Worm (Caenorhabditis elegans) whole organism, midembryonic: ENCODE data around the gene D1025.10.

Source experiments
- T22C8.4 ChIP-seq: fragments of 200-800 bp; sonication (Bioruptor generic); IDR thresholded peaks from 2 replicates; pipeline ENCODE4 v1.3.6; 2022; ENCODE audit warnings: missing genetic modification characterization, missing compliant biosample characterization
- cog-1 ChIP-seq: sonication (generic microtip); optimal IDR thresholded peaks from 2 replicates; lab custom pipeline; 2016; ENCODE audit warnings: missing genetic modification characterization, missing compliant biosample characterization
- flt-1 ChIP-seq: fragments of 200-800 bp; sonication (Bioruptor generic); IDR thresholded peaks from 2 replicates; pipeline ENCODE4 v1.3.6; 2022; ENCODE audit warnings: missing genetic modification characterization, missing compliant biosample characterization
- klf-2 ChIP-seq: fragments of 200-800 bp; sonication (Bioruptor generic); conservative IDR thresholded peaks from 2 replicates; pipeline ENCODE4 v1.3.6; 2022; ENCODE audit warnings: missing genetic modification reagents, missing genetic modification characterization, missing compliant biosample characterization
- med-1 ChIP-seq: sonication (generic microtip); optimal IDR thresholded peaks from 2 replicates; lab custom pipeline; 2017; ENCODE audit warnings: missing genetic modification characterization, mild to moderate bottlenecking, missing compliant biosample characterization, antibody characterized with exemption, missing genetic modification reagents; ENCODE audit not compliant: insufficient read depth
- ref-1 ChIP-seq: fragments of 200-800 bp; sonication (Bioruptor generic); conservative IDR thresholded peaks from 2 replicates; pipeline ENCODE4 v1.3.6; 2022; ENCODE audit warnings: missing genetic modification reagents, missing genetic modification characterization, missing compliant biosample characterization
- tab-1 ChIP-seq: fragments of 200-800 bp; sonication (Bioruptor generic); IDR thresholded peaks from 2 replicates; pipeline ENCODE4 v1.3.6; 2022; ENCODE audit warnings: missing genetic modification characterization, missing compliant biosample characterization
- ztf-23 ChIP-seq: fragments of 200-800 bp; sonication (Bioruptor generic); IDR thresholded peaks from 2 replicates; pipeline ENCODE4 v1.3.6; 2022; ENCODE audit warnings: missing genetic modification reagents, missing genetic modification characterization, missing compliant biosample characterization
- ztf-29 ChIP-seq: fragments of 200-800 bp; sonication (Bioruptor generic); IDR thresholded peaks from 2 replicates; pipeline ENCODE4 v1.3.6; 2022; ENCODE audit warnings: missing genetic modification reagents, missing genetic modification characterization, missing compliant biosample characterization

The D1025.10 gene

DNA sequence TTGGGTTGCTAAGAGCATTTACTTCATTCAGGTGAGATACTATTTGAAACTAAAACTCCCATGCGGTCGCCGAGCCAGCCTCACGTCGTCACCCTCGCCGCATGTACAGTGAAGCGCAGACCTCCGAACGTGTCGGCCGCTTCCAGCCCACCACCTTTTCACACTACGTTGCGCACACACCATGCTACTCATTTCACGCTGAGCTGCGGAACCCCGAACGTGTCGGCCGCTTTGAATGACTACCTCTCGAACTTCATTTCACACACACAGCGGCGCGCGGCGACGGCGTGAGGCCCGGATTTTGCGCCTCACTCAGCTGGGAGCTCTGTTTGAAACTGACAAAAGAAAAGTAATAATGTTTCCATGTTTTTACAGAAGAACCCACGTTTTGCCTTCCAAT, 35.0 kb upstream of the D1025.10 start:
- TF ChIP-seq ztf-29 (GFP tag; lab: Robert Waterston, UW) (no peak), flt-1 (no peak), ref-1 (GFP tag; lab: Robert Waterston, UW) (no peak), cog-1 (tag; lab: Kevin White, UChicago) (no peak), tab-1 (GFP tag; lab: Robert Waterston, UW) (no peak), klf-2 (GFP tag; lab: Robert Waterston, UW) (no peak), T22C8.4 (GFP tag; lab: Robert Waterston, UW) (no peak)

- no peak for TF ChIP-seq klf-2 (GFP tag; lab: Robert Waterston, UW)
- TF ChIP-seq ref-1 (GFP tag; lab: Robert Waterston, UW) = no peak
- TF ChIP-seq T22C8.4 (GFP tag; lab: Robert Waterston, UW) = no peak
- no peak for TF ChIP-seq cog-1 (tag; lab: Kevin White, UChicago)
- TF ChIP-seq ztf-29 (GFP tag; lab: Robert Waterston, UW) = no peak
- TF ChIP-seq med-1 (GFP tag; lab: Kevin White, UChicago) = no peak
- TF ChIP-seq ztf-23 = no peak
- no peak for TF ChIP-seq tab-1 (GFP tag; lab: Robert Waterston, UW)
- TF ChIP-seq flt-1 = no peak
Measured at ce11 chrX:14484827-14485226, 31.8 kb upstream of the D1025.10 start, which contains the start of gene M163.8. TSS of gene M163.8 (plus strand) at chrX:14485127.

DNA sequence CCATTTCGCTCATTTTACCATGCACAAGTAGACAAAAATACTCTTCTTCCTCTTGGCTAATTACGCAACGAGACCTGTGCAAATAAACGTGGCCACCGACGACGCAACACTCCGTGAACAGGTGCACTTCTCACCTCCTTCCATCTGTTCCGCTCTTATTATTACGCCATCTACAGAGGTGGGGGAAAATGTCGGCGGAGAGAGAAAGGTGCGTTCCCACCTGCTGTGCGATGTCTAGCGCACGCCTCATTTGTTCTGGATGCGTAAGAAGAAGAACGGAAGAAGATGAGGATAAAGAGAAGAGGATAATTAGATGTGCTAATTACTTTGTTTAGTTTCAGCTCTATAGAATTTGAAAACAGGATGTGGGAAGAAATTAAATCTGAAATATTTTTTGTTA, 30.2 kb upstream of the D1025.10 start:
- TF ChIP-seq flt-1 = peak; percentile 70; the same call in 1 of the 2 replicates
- no peak for TF ChIP-seq klf-2 (GFP tag; lab: Robert Waterston, UW)
- TF ChIP-seq cog-1 (tag; lab: Kevin White, UChicago) = peak; percentile 17

- no peak for TF ChIP-seq ref-1 (GFP tag; lab: Robert Waterston, UW)
- no peak for TF ChIP-seq cog-1 (tag; lab: Kevin White, UChicago)
- TF ChIP-seq T22C8.4 (GFP tag; lab: Robert Waterston, UW) = no peak
- no peak for TF ChIP-seq med-1 (GFP tag; lab: Kevin White, UChicago)
Measured at ce11 chrX:14487333-14487732, 29.3 kb upstream of the D1025.10 start.

ce11 chrX:14487832-14488231, 28.8 kb upstream of the D1025.10 start:
- no peak for TF ChIP-seq ztf-23
- TF ChIP-seq klf-2 (GFP tag; lab: Robert Waterston, UW) = no peak
- TF ChIP-seq flt-1 = no peak
- no peak for TF ChIP-seq ref-1 (GFP tag; lab: Robert Waterston, UW)
- no peak for TF ChIP-seq cog-1 (tag; lab: Kevin White, UChicago)
- no peak for TF ChIP-seq tab-1 (GFP tag; lab: Robert Waterston, UW)
- no peak for TF ChIP-seq med-1 (GFP tag; lab: Kevin White, UChicago)
- TF ChIP-seq ztf-29 (GFP tag; lab: Robert Waterston, UW) = no peak
- TF ChIP-seq T22C8.4 (GFP tag; lab: Robert Waterston, UW) = no peak

- TF ChIP-seq med-1 (GFP tag; lab: Kevin White, UChicago) (no peak), ref-1 (GFP tag; lab: Robert Waterston, UW) (no peak), klf-2 (GFP tag; lab: Robert Waterston, UW) (peak; percentile 47; the same call in 1 of the 2 replicates), flt-1 (peak; percentile 83), cog-1 (tag; lab: Kevin White, UChicago) (peak; percentile 72), T22C8.4 (GFP tag; lab: Robert Waterston, UW) (0 out of 2 replicates have a peak, but pooled peaks have one; percentile 36), tab-1 (GFP tag; lab: Robert Waterston, UW) (peak; percentile 45; the same call in 1 of the 2 replicates), ztf-23 (peak; percentile 71; the same call in 1 of the 2 replicates)
Measured at ce11 chrX:14489945-14490344, 26.7 kb upstream of the D1025.10 start, which contains the start of gene his-24. TSS of gene his-24 (plus strand) at chrX:14490094.

DNA sequence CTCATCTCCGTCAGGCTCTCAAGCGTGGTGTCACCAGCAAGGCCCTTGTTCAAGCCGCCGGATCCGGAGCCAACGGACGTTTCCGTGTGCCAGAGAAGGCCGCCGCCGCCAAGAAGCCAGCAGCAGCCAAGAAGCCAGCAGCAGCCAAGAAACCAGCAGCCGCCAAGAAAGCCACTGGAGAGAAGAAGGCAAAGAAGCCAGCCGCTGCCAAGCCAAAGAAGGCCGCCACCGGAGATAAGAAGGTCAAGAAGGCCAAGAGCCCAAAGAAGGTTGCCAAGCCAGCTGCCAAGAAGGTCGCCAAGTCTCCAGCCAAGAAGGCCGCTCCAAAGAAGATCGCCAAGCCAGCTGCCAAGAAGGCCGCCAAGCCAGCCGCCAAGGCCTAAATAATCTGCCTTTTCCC, 26.2 kb upstream of the D1025.10 start:
- TF ChIP-seq ztf-23 (0 out of 2 replicates have a peak, but pooled peaks have one; percentile 8), ref-1 (GFP tag; lab: Robert Waterston, UW) (no peak)

- TF ChIP-seq tab-1 (GFP tag; lab: Robert Waterston, UW) (no peak), flt-1 (peak; percentile 36; the same call in 1 of the 2 replicates), T22C8.4 (GFP tag; lab: Robert Waterston, UW) (no peak), ztf-29 (GFP tag; lab: Robert Waterston, UW) (no peak), ztf-23 (0 out of 2 replicates have a peak, but pooled peaks have one; percentile 54), ref-1 (GFP tag; lab: Robert Waterston, UW) (no peak)
Measured at ce11 chrX:14491103-14491502, 25.6 kb upstream of the D1025.10 start.

DNA sequence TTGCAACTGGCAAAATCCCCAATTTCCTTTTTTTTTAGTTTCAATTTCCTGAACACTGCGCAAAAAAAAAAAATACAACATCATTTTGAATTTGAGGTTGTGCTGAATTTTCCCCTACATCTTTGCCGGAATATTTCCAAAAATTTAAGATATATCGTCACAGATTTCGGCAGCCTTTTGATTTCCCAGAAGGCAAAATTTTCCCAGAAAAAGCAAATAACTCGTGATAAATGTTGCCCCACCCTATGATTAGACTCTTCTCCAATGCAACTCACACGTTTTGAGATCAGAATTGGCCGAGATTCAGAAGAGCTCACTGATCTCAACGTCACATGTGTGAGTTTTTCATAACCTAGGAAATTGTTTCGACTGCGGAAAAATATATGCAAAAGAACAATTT, 24.2 kb upstream of the D1025.10 start:
- no peak for TF ChIP-seq klf-2 (GFP tag; lab: Robert Waterston, UW)
- no peak for TF ChIP-seq T22C8.4 (GFP tag; lab: Robert Waterston, UW)
- no peak for TF ChIP-seq ztf-23
- TF ChIP-seq ztf-29 (GFP tag; lab: Robert Waterston, UW) = no peak
- TF ChIP-seq med-1 (GFP tag; lab: Kevin White, UChicago) = no peak
- no peak for TF ChIP-seq flt-1
- no peak for TF ChIP-seq cog-1 (tag; lab: Kevin White, UChicago)
- TF ChIP-seq ref-1 (GFP tag; lab: Robert Waterston, UW) = no peak
- no peak for TF ChIP-seq tab-1 (GFP tag; lab: Robert Waterston, UW)

DNA sequence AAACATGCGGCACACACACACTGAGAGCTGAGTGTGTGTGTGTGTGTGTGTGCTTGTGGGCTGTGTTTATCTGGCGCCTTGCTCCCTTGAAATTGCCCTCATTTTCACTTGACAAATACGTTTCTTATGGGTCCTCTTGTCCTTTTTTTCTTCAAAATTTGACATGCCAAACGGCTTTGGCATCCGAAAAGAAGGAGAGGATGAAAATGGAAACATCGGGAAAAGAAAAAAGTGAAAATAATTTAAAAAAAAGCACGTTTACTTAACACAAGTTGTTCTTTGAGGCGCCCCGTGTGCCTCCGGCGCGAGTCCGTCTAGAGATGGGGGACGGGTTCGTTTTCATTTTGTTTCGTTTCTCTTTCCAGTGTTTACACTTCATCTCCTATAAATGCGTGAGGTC, 21.6 kb upstream of the D1025.10 start:
- TF ChIP-seq flt-1 = no peak
- TF ChIP-seq cog-1 (tag; lab: Kevin White, UChicago) = no peak
- no peak for TF ChIP-seq klf-2 (GFP tag; lab: Robert Waterston, UW)
- TF ChIP-seq ztf-29 (GFP tag; lab: Robert Waterston, UW) = no peak
- no peak for TF ChIP-seq T22C8.4 (GFP tag; lab: Robert Waterston, UW)
- TF ChIP-seq ref-1 (GFP tag; lab: Robert Waterston, UW) = no peak
- TF ChIP-seq tab-1 (GFP tag; lab: Robert Waterston, UW) = no peak
- no peak for TF ChIP-seq med-1 (GFP tag; lab: Kevin White, UChicago)
- TF ChIP-seq ztf-23 = no peak
